Fruit fly (Drosophila melanogaster): Measurements from ENCODE around the gene CG9747.

CG9747 gene

dm6 chr3R:30204004-30204603 lies 13.1 kb upstream of the CG9747 start:
- TF ChIP-seq CTCF (optimal IDR thresholded peaks at IDR 0.05): no peak
- no peak for TF ChIP-seq CG8478 (optimal IDR thresholded peaks at IDR 0.05)

DNA sequence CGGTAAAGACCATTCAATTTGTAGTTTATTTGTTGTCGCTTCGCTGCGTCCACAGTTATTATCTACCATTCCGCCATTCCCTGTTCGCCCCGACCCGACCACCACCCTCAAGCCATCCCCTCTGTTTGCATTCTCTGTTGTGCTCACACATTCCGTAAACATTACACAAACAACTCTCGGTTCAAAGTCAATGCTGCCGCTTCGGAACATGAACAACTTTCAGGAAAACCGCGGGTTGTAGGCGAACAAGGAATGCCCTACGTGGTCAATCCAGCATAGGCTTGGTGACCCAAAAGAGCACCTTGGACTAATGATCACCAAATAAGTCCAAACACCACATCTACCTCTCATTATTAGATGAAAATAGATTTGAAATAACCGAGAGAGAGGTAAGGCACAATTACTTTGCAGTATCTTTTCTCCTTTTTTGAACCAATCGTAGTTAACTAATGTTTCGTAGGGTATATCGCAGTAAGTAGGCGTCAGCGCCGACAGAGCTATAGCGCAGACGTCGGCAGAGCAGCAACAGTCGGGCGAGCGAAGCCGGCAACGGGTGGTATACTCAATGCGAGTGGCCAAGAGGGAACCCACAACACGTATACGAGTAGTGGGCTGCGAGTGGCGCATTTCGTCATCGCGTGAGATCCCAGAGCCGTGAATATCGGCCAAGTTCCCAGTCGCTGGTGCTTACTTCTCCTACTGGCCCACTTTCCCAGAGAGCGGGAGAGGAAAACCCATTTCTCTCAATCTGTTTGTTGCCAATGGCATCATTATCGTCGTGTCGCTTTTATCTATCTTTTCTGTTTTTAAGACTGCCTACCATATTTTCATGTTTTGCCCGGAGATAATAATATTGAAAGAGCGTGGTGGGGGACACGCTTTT lies 12.3 kb upstream of the CG9747 start:
- TF ChIP-seq CTCF (optimal IDR thresholded peaks at IDR 0.05) (no peak), CG8478 (optimal IDR thresholded peaks at IDR 0.05) (no peak)

dm6 chr3R:30202898-30203103 lies 11.7 kb upstream of the CG9747 start, which contains the start of gene CG9743:
Gene CG9743 (minus strand): TSS chr3R:30202998.
- TF ChIP-seq CG8478 (optimal IDR thresholded peaks at IDR 0.05) (no peak), CTCF (optimal IDR thresholded peaks at IDR 0.05) (no peak)

- no peak for TF ChIP-seq CTCF (optimal IDR thresholded peaks at IDR 0.05)
- TF ChIP-seq CG8478 (optimal IDR thresholded peaks at IDR 0.05): no peak
Measured at dm6 chr3R:30201064-30201463, 10.0 kb upstream of the CG9747 start.

DNA sequence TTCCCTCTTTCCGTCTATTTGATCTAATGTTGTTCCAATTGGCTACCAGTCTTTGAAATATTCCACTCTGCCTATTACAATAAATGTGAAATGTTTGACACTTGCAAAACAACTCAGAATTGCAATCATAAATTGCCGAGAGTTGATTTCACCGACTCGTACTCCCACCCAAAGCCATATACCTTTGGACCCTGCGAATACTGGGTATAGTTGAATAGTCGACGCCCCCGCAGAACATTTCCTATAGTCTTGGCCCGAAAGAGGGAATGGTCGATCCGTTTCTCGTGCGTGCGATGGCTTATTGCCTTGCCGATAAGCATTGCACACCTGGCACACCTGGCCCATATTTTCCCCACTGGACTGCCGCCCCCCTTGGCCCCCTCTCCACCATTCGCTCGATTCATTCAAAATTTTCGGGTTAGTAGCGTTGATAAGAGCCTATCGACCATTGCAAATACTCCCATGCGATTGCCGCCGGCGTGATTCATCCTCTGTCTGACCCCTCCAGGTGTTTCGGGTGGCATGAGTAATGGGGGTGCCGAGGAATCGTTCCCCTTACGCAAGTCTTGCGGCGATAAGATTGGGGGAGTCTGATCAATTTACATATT lies 9.1 kb upstream of the CG9747 start:
- no peak for TF ChIP-seq CG8478 (optimal IDR thresholded peaks at IDR 0.05)
- TF ChIP-seq CTCF (optimal IDR thresholded peaks at IDR 0.05): no peak

DNA sequence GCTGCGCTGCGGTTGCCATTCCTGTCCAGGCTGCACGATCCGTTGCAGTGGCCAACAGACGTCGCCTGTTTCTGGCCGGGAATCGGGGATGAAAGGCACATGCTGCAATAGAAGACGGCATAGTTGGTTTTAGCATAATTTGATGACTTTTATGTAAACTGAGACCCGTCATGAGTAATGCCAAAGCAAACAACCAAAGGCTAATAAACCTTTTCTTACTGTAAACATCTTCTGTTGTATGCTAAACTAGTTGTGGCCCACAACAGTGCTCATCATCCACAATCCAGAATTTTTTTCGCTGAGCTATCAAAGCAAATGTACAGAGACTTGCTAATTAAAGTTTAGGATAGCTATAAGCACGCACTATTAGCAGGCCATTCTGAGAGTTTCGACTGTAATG lies 7.7 kb upstream of the CG9747 start:
- TF ChIP-seq CG8478 (optimal IDR thresholded peaks at IDR 0.05) (no peak), CTCF (optimal IDR thresholded peaks at IDR 0.05) (no peak)

- TF ChIP-seq CG8478 (optimal IDR thresholded peaks at IDR 0.05) (no peak), CTCF (optimal IDR thresholded peaks at IDR 0.05) (no peak)
Measured at dm6 chr3R:30197796-30198195, 6.7 kb upstream of the CG9747 start.

dm6 chr3R:30196128-30196527 lies 5.1 kb upstream of the CG9747 start, which contains the start of gene CG15531:
Gene CG15531 (minus strand): TSS chr3R:30196228.
- TF ChIP-seq CTCF (optimal IDR thresholded peaks at IDR 0.05) (no peak), CG8478 (optimal IDR thresholded peaks at IDR 0.05) (no peak)

dm6 chr3R:30195606-30196049 lies 4.6 kb upstream of the CG9747 start:
- TF ChIP-seq CTCF (optimal IDR thresholded peaks at IDR 0.05) (peak; percentile 17 to 19), CG8478 (optimal IDR thresholded peaks at IDR 0.05) (no peak)

DNA sequence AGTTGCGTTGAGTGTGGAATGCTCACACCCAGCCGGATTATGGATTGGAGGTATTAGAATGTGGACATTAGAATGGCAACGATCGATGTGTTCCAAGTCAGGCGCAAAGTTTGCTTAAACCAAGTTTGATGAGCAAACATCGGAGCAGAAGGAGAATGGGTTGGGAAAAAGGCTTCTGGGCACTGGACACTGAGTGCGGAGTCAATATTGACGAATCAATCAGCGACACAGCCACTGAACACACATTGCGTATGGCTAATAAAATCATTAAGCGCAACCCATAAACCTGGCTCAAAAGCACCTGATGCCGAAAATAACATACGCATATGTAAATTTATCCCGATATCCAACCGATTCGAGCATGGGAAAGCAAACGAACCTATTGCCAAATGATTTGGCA lies 2.8 kb upstream of the CG9747 start:
- TF ChIP-seq CTCF (optimal IDR thresholded peaks at IDR 0.05) (no peak), CG8478 (optimal IDR thresholded peaks at IDR 0.05) (no peak)

DNA sequence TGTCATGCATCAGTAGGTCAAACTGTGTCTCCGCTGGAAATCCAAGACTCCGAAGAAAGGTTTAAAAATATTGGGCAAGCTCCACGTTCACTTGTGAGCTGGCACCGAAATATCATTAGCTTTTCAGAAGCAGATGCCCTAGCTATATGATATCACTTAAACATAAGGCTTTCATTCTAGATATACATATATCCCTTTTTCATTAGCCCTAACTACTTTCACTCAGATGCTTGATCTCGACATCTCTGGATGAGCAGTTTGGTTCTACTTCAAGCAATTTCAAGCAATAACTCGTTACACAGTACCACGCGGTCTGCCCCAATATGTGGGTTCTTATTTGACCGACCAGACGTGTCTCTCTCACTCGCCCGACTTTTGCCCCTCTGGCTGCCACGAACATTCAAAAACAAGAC lies 416 bp upstream of the CG9747 start:
- TF ChIP-seq CTCF (optimal IDR thresholded peaks at IDR 0.05) (no peak), CG8478 (optimal IDR thresholded peaks at IDR 0.05) (no peak)

- TF ChIP-seq CTCF (optimal IDR thresholded peaks at IDR 0.05) (no peak), CG8478 (optimal IDR thresholded peaks at IDR 0.05) (no peak)
Measured at dm6 chr3R:30189836-30190235, 1.2 kb downstream of the CG9747 start.

DNA sequence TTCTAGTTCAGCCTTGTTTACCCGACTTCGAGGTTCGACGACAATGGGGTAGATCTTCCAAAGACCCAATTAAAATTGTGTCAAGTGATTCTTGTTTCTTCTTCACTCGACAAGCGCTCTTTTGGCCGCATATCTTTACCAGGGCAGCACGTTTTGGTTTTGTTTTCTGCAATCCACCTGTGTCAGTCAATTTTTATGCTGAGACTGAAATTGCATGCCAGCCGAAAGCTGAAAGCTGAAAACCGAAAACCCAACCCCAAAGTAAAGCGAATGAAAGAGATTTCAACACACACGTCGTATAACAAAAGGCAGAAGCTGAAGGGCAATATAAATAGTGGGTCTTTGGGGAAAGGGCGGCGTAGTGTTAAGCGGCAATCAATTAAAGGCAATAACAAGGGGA lies 1.7 kb downstream of the CG9747 start:
- no peak for TF ChIP-seq CTCF (optimal IDR thresholded peaks at IDR 0.05)
- TF ChIP-seq CG8478 (optimal IDR thresholded peaks at IDR 0.05): no peak

- no peak for TF ChIP-seq CG8478 (optimal IDR thresholded peaks at IDR 0.05)
- no peak for TF ChIP-seq CTCF (optimal IDR thresholded peaks at IDR 0.05)
Measured at dm6 chr3R:30183872-30184271, 7.2 kb downstream of the CG9747 start.

DNA sequence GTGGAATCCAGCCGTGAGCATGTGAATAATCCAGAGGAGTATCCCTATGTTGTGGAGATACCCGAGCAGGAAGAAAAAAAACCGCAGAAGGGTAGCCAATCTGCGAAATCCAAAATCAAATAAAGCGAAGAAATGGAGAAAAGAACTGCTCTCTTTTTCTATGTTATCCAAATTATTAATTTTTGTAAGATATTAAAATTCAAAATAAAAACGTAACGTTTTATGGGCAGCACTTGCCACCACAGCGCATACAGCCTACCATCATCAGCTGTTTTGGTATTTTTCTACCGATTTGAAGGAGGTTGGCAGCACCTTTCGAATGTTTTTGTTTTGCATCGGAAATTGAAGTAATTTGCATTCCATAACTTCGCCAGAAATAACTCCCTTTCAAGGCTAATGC lies 11.1 kb downstream of the CG9747 start, which contains the start of gene Bet5:
Gene Bet5 (plus strand): TSS at position 299 of the 400 bp plus-strand sequence.
- TF ChIP-seq CTCF (optimal IDR thresholded peaks at IDR 0.05): no peak
- no peak for TF ChIP-seq CG8478 (optimal IDR thresholded peaks at IDR 0.05)

DNA sequence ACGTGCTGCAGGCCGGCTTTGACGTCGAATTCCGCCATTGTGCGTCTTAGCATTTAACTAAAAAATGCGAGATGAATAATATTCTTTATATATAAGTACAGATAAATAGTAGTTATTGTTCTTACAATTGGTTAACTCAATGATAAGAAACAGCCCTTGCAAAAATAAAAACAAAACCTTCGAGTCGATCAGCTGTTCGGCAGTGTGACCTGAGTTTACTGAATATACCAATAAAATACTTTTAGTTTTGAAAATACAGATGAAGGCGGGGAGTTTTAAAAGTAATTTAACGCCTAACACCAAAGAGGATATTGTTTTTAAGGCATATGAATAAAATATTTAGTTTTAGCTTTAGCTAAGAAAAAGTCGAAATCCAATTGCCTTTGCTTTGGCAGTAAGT lies 13.6 kb downstream of the CG9747 start, which contains the start of the genes CG1983 and CG15530:
Gene CG1983 (minus strand): TSS at position 207 of the 400 bp plus-strand sequence.
Gene CG15530 (plus strand): TSS at position 384 of the 400 bp plus-strand sequence.
- TF ChIP-seq CTCF (optimal IDR thresholded peaks at IDR 0.05) (no peak), CG8478 (optimal IDR thresholded peaks at IDR 0.05) (no peak)
